Fruit fly (Drosophila melanogaster): ENCODE results near the gene PGAP1.

- TF ChIP-seq Clk (GFP tag; optimal IDR thresholded peaks at IDR 0.05) (no peak), ovo (GFP tag; optimal IDR thresholded peaks at IDR 0.05) (no peak), tj (GFP tag; optimal IDR thresholded peaks at IDR 0.05) (no peak), CG5204 (GFP tag; optimal IDR thresholded peaks at IDR 0.05) (peak; percentile 45), cic (GFP tag; optimal IDR thresholded peaks at IDR 0.05) (no peak), CG14711 (tag; optimal IDR thresholded peaks at IDR 0.05) (no peak)
These were observed 40.8 kb downstream of the PGAP1 start, which contains the start of gene OtopLa for dm6 chrX:5648437-5648959.
